Worm (Caenorhabditis elegans) whole organism, L2 larva: ENCODE measurements around the gene egl-43.

Experiments used
- C34F6.9 ChIP-seq: fragments of 150-350 bp; optimal IDR thresholded peaks from 2 replicates; lab custom pipeline; 2014; ENCODE audit warnings: missing biosample characterization, missing genetic modification characterization
- F13H6.1 ChIP-seq: sonication (generic microtip); optimal IDR thresholded peaks from 2 replicates; lab custom pipeline; 2016; ENCODE audit warnings: missing genetic modification characterization, missing compliant biosample characterization
- Y55F3AM.14 ChIP-seq: fragments of 200-800 bp; sonication (Bioruptor generic); optimal IDR thresholded peaks from 2 replicates; lab custom pipeline; 2018; ENCODE audit warnings: mild to moderate bottlenecking, missing genetic modification characterization, missing compliant biosample characterization
- alr-1 ChIP-seq: fragments of 150-350 bp; optimal IDR thresholded peaks from 2 replicates; lab custom pipeline; 2014; ENCODE audit warnings: missing biosample characterization, missing genetic modification characterization
- aly-2 ChIP-seq: fragments of 150-350 bp; optimal IDR thresholded peaks from 2 replicates; lab custom pipeline; 2014; ENCODE audit warnings: missing biosample characterization, missing genetic modification characterization
- ama-1 ChIP-seq: fragments of 150-350 bp; optimal IDR thresholded peaks from 2 replicates; lab custom pipeline; 2018; ENCODE audit warnings: inconsistent platforms
- blmp-1 ChIP-seq: sonication (generic microtip); optimal IDR thresholded peaks from 2 replicates; lab custom pipeline; 2017; ENCODE audit warnings: missing genetic modification characterization, mild to moderate bottlenecking, missing compliant biosample characterization, antibody characterized with exemption, moderate library complexity; ENCODE audit not compliant: insufficient read depth
- ceh-82 ChIP-seq: fragments of 150-350 bp; optimal IDR thresholded peaks from 2 replicates; lab custom pipeline; 2014; ENCODE audit warnings: missing biosample characterization, missing genetic modification characterization
- crh-2 ChIP-seq: sonication (generic microtip); optimal IDR thresholded peaks from 2 replicates; lab custom pipeline; 2017; ENCODE audit warnings: missing biosample characterization, missing genetic modification characterization
- dmd-4 ChIP-seq: sonication (generic microtip); optimal IDR thresholded peaks from 2 replicates; lab custom pipeline; 2017; ENCODE audit warnings: missing biosample characterization, missing genetic modification characterization
- egl-27 ChIP-seq: sonication (generic microtip); optimal IDR thresholded peaks from 3 replicates; lab custom pipeline; 2017; ENCODE audit warnings: missing biosample characterization, missing genetic modification reagents, missing genetic modification characterization
- elt-1 ChIP-seq: fragments of 150-350 bp; optimal IDR thresholded peaks from 2 replicates; lab custom pipeline; 2014; ENCODE audit warnings: missing biosample characterization, missing genetic modification characterization
- elt-3 ChIP-seq: sonication (generic microtip); optimal IDR thresholded peaks from 2 replicates; lab custom pipeline; 2017; ENCODE audit warnings: missing biosample characterization, missing genetic modification characterization
- gmeb-1 ChIP-seq: fragments of 150-350 bp; optimal IDR thresholded peaks from 2 replicates; lab custom pipeline; 2014; ENCODE audit warnings: missing biosample characterization, missing genetic modification characterization
- lin-13 ChIP-seq: fragments of 150-350 bp; optimal IDR thresholded peaks from 2 replicates; lab custom pipeline; 2014; ENCODE audit warnings: missing biosample characterization, missing genetic modification reagents, missing genetic modification characterization
- lin-39 ChIP-seq: fragments of 150-350 bp; optimal IDR thresholded peaks from 2 replicates; lab custom pipeline; 2014; ENCODE audit warnings: missing biosample characterization, missing genetic modification reagents, missing genetic modification characterization
- mdl-1 ChIP-seq, 2 experiments: fragments of 150-350 bp in 1 of 2; sonication (generic microtip) in 1 of 2; optimal IDR thresholded peaks; 2 replicates each; lab custom pipeline; 2017; ENCODE audit warnings: missing biosample characterization in 2 of 2, missing genetic modification characterization in 2 of 2
- nhr-10 ChIP-seq: sonication (generic microtip); optimal IDR thresholded peaks from 2 replicates; lab custom pipeline; 2017; ENCODE audit warnings: missing biosample characterization, missing genetic modification characterization
- nhr-12 ChIP-seq: fragments of 150-350 bp; optimal IDR thresholded peaks from 2 replicates; lab custom pipeline; 2014; ENCODE audit warnings: missing biosample characterization, missing genetic modification characterization
- nhr-129 ChIP-seq: fragments of 150-350 bp; optimal IDR thresholded peaks from 2 replicates; lab custom pipeline; 2014; ENCODE audit warnings: missing biosample characterization, missing genetic modification characterization
- nhr-23 ChIP-seq: fragments of 150-350 bp; optimal IDR thresholded peaks from 2 replicates; lab custom pipeline; 2014; ENCODE audit warnings: missing biosample characterization, missing genetic modification reagents, missing genetic modification characterization
- nhr-25 ChIP-seq: fragments of 150-350 bp; sonication (generic microtip); optimal IDR thresholded peaks from 3 replicates; lab custom pipeline; 2014; ENCODE audit warnings: missing biosample characterization, missing genetic modification characterization
- nhr-6 ChIP-seq: fragments of 150-350 bp; optimal IDR thresholded peaks from 2 replicates; lab custom pipeline; 2014; ENCODE audit warnings: missing biosample characterization, missing genetic modification characterization
- sem-4 ChIP-seq: fragments of 150-350 bp; optimal IDR thresholded peaks from 2 replicates; lab custom pipeline; 2014; ENCODE audit warnings: missing biosample characterization, missing genetic modification reagents, missing genetic modification characterization
- sma-9 ChIP-seq, 2 experiments: fragments of 150-350 bp in 1 of 2; sonication (generic microtip) in 1 of 2; optimal IDR thresholded peaks; 2 replicates each; lab custom pipeline; 2014 to 2016; ENCODE audit warnings: missing genetic modification characterization in 2 of 2, mild to moderate bottlenecking in 1 of 2, missing biosample characterization in 1 of 2, missing compliant biosample characterization in 1 of 2, missing genetic modification reagents in 1 of 2, moderate library complexity in 1 of 2
- snpc-4 ChIP-seq: fragments of 150-350 bp; optimal IDR thresholded peaks from 2 replicates; lab custom pipeline; 2014; ENCODE audit warnings: missing biosample characterization, missing genetic modification characterization
- unc-39 ChIP-seq: fragments of 150-350 bp; optimal IDR thresholded peaks from 2 replicates; lab custom pipeline; 2014; ENCODE audit warnings: missing biosample characterization, missing genetic modification characterization
- unc-55 ChIP-seq: fragments of 150-350 bp; sonication (generic microtip); optimal IDR thresholded peaks from 3 replicates; lab custom pipeline; 2014; ENCODE audit warnings: missing biosample characterization, missing genetic modification reagents, missing genetic modification characterization
- unc-62 ChIP-seq: fragments of 150-350 bp; optimal IDR thresholded peaks from 2 replicates; lab custom pipeline; 2014; ENCODE audit warnings: missing biosample characterization, missing genetic modification reagents, missing genetic modification characterization
- ztf-11 ChIP-seq: sonication (generic microtip); optimal IDR thresholded peaks from 2 replicates; lab custom pipeline; 2017; ENCODE audit warnings: missing biosample characterization, missing genetic modification characterization
- ztf-4 ChIP-seq: fragments of 150-350 bp; optimal IDR thresholded peaks from 2 replicates; lab custom pipeline; 2014; ENCODE audit warnings: missing biosample characterization, missing genetic modification characterization

egl-43 gene

ce11 chrII:9954885-9955284 is at the start of gene egl-43:
Gene egl-43, plus strand, starts transcription at chrII:9955185.
- TF ChIP-seq blmp-1 (no peak), egl-27 (tag; lab: Kevin White, UChicago) (no peak)

ce11 chrII:9914999-9915398 is 40.0 kb upstream of the egl-43 start, which contains the start of gene F26C11.3:
Gene F26C11.3, minus strand, starts transcription at chrII:9915099.
- TF ChIP-seq snpc-4 (tag; lab: Kevin White, UChicago) (no peak), unc-39 (tag; lab: Kevin White, UChicago) (no peak), lin-13 (no peak), lin-39 (tag; lab: Kevin White, UChicago) (no peak), sma-9 (GFP tag; optimal IDR thresholded peaks at IDR 0.05; lab: Kevin White, UChicago) (no peak), sma-9 (tag; optimal IDR thresholded peaks at IDR 0.05; lab: Kevin White, UChicago) (no peak), C34F6.9 (no peak)

- TF ChIP-seq blmp-1 (no peak), unc-39 (tag; lab: Kevin White, UChicago) (no peak), aly-2 (no peak), sma-9 (GFP tag; optimal IDR thresholded peaks at IDR 0.05; lab: Kevin White, UChicago) (no peak), sma-9 (tag; optimal IDR thresholded peaks at IDR 0.05; lab: Kevin White, UChicago) (no peak), snpc-4 (tag; lab: Kevin White, UChicago) (no peak), ztf-11 (tag; lab: Kevin White, UChicago) (no peak), ztf-4 (tag; lab: Kevin White, UChicago) (no peak), mdl-1 (tag; optimal IDR thresholded peaks at IDR 0.05; lab: Kevin White, UChicago) (no peak), lin-39 (tag; lab: Kevin White, UChicago) (no peak), nhr-25 (no peak), sem-4 (no peak), elt-3 (tag; lab: Kevin White, UChicago) (no peak)
Observed at ce11 chrII:9916177-9916576, 38.8 kb upstream of the egl-43 start, which contains the start of gene F26C11.4. Gene F26C11.4, minus strand, starts transcription at chrII:9916277.

ce11 chrII:9917904-9918303 is 37.1 kb upstream of the egl-43 start, which contains the start of gene C05C10.8:
Gene C05C10.8, minus strand, starts transcription at chrII:9918004.
- TF ChIP-seq crh-2 (tag; lab: Kevin White, UChicago) (no peak), unc-55 (GFP tag; lab: Kevin White, UChicago) (no peak), lin-39 (tag; lab: Kevin White, UChicago) (no peak)

ce11 chrII:9920468-9920867 is 34.5 kb upstream of the egl-43 start, which contains the start of gene pho-10:
Gene pho-10, minus strand, starts transcription at chrII:9920568.
- TF ChIP-seq F13H6.1 (no peak), egl-27 (tag; lab: Kevin White, UChicago) (no peak), unc-62 (GFP tag; lab: Kevin White, UChicago) (no peak), ama-1 (lab: Kevin White, UChicago) (no peak), dmd-4 (tag; lab: Kevin White, UChicago) (no peak), gmeb-1 (tag; lab: Kevin White, UChicago) (no peak), crh-2 (tag; lab: Kevin White, UChicago) (no peak), alr-1 (tag; lab: Kevin White, UChicago) (no peak), nhr-12 (tag; lab: Kevin White, UChicago) (no peak), unc-39 (tag; lab: Kevin White, UChicago) (no peak), Y55F3AM.14 (GFP tag; lab: Kevin White, UChicago) (no peak), unc-55 (GFP tag; lab: Kevin White, UChicago) (no peak), lin-13 (no peak), blmp-1 (no peak), elt-1 (tag; lab: Kevin White, UChicago) (no peak), nhr-6 (no peak), nhr-10 (no peak), ceh-82 (no peak), nhr-23 (tag; lab: Kevin White, UChicago) (no peak)

- peak; percentile 46 for TF ChIP-seq C34F6.9
- TF ChIP-seq unc-62 (GFP tag; lab: Kevin White, UChicago), result no peak
- peak; percentile 4 for TF ChIP-seq nhr-129 (tag; lab: Kevin White, UChicago)
Observed at ce11 chrII:9921622-9922269, 33.2 kb upstream of the egl-43 start, which contains the start of gene C05C10.2. Gene C05C10.2, plus strand, starts transcription at chrII:9922219.
